Fruit fly (Drosophila melanogaster): ENCODE results near the gene CG7407.

Gene CG7407

DNA sequence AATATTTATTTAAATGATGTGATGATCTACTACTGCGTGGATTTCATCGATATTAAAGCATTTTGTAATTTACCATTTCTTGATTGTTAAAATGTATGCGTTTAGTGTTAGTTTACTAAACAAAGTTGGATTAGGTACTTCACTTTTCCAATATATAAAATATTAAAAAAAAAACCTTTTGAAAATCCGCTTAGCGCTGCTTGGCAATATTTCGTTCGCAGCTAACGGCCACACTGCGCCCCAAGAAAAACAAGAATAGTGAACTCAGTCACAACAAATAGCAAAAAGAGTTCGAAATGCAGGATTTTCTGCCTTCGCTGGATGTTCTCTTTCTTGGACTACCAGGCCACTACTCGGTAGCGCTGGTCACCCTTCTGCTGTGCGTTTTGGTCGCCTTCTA lies at the start of gene CG7407:
CG7407 (plus strand) TSS at position 226 of the 400 bp plus-strand sequence.
- TF ChIP-seq CG17801 (GFP tag; optimal IDR thresholded peaks at IDR 0.05; ENCODE audit: partially characterized antibody): no peak

DNA sequence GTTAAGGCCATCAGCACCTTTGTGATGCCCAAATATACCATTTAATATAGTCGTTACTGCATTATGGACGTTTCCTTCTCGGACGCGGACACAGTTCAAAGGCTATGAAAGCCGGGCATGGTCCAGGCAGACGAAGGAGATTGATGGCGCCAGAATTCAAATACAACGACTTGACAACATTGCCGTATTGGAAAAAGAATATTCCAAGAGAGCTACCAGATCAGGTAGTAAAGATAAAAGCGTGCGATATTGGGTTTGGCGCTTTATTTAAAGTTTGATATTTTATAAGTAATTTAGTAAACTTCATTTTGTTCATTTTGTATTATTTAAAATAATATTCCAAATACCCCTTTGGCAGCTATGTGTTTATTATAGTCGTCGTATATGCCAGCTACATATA lies 49.4 kb upstream of the CG7407 start:
- TF ChIP-seq CG17801 (GFP tag; optimal IDR thresholded peaks at IDR 0.05; ENCODE audit: partially characterized antibody): no peak

dm6 chr3L:21787883-21788282 lies 35.4 kb upstream of the CG7407 start:
- TF ChIP-seq CG17801 (GFP tag; optimal IDR thresholded peaks at IDR 0.05; ENCODE audit: partially characterized antibody): no peak

DNA sequence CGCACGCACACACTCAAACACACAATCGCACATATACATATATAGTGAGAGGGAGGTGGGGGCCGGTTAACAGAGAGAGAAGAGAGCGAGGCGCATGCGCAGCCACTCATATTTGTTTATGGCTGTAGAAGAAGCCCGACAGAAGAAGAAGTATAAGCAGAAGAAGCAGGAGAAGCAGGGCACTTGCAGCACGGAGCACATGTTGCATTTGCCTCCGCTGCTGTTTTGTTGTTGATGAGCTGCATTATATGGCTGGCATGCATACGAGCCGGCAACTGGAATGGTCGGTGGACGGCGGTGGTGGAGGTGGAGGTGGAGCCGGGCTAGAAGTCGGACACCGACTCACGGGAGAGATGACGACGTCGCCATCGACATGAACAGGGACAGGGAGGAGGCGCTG lies 22.8 kb upstream of the CG7407 start:
- no peak for TF ChIP-seq CG17801 (GFP tag; optimal IDR thresholded peaks at IDR 0.05; ENCODE audit: partially characterized antibody)

dm6 chr3L:21808003-21808530 lies 15.2 kb upstream of the CG7407 start:
- no peak for TF ChIP-seq CG17801 (GFP tag; optimal IDR thresholded peaks at IDR 0.05; ENCODE audit: partially characterized antibody)

DNA sequence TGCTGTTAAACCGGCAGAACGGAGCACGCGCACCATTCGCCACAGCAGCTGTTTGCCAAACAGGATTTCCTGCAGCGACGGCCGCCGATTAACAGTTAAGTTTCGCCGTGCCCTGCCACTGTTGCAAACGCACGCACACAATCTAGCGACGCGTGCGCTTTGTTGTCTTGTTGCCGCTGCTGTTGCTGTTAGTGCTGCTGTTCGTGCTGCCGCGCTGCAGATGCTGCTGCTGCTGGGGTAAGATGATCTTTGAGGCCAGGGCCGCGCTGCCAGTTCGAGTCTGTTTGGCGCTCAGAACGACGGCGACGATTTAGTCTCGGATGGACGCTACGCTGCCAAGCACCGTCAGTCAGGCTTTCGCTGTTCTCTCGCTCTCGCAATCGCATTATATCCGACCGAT lies 14.7 kb upstream of the CG7407 start, which contains the start of gene eg:
eg (plus strand) TSS at position 136 of the 400 bp plus-strand sequence.
- TF ChIP-seq CG17801 (GFP tag; optimal IDR thresholded peaks at IDR 0.05; ENCODE audit: partially characterized antibody): no peak

dm6 chr3L:21813598-21813997 lies 9.7 kb upstream of the CG7407 start, which contains the start of gene CG43895:
CG43895 (minus strand) TSS chr3L:21813698.
- TF ChIP-seq CG17801 (GFP tag; optimal IDR thresholded peaks at IDR 0.05; ENCODE audit: partially characterized antibody): no peak

- TF ChIP-seq CG17801 (GFP tag; optimal IDR thresholded peaks at IDR 0.05; ENCODE audit: partially characterized antibody): no peak
These were observed 4.6 kb upstream of the CG7407 start for dm6 chr3L:21818701-21819100.

DNA sequence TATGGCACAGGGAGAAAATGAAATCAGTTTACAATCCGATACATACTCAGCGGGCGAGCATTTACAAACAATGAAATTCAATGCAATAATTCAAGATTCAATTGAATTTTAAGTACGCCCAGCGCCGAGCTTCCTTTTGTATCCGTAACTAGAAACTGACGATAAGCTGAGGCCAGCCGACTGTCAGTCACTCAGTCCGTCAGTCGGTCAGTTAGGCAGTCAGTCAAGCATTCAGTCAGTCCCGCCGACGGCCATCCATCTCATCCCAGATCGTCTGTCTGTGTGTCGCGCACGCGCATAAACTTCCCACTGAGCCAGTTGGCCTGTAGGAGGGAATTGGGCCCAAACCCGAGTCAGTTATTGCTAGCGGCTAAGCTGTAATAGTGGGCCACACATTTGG lies 3.8 kb upstream of the CG7407 start:
- TF ChIP-seq CG17801 (GFP tag; optimal IDR thresholded peaks at IDR 0.05; ENCODE audit: partially characterized antibody): no peak

DNA sequence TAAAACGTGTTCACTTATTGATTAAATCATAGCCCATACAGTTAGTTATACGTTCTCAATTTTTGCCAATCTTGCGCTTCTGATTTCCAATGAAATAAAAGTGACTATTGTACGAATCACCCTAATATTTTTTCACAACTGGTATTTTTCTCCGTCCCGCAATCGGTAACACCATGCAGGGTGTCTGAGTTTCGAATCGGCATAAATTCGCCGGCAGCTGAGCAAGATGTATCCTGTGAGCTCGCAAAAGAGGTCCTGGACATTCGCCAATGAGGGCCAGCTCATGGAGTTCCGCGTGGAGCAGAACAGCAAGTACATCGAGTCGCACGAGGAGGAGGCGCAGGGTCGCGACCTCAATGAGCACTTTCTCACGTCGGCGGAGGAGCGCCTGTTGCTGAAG lies 1.5 kb upstream of the CG7407 start, which contains the start of gene CycH:
CycH (plus strand) TSS at position 218 of the 400 bp plus-strand sequence.
- peak; percentile 51 for TF ChIP-seq CG17801 (GFP tag; optimal IDR thresholded peaks at IDR 0.05; ENCODE audit: partially characterized antibody)

DNA sequence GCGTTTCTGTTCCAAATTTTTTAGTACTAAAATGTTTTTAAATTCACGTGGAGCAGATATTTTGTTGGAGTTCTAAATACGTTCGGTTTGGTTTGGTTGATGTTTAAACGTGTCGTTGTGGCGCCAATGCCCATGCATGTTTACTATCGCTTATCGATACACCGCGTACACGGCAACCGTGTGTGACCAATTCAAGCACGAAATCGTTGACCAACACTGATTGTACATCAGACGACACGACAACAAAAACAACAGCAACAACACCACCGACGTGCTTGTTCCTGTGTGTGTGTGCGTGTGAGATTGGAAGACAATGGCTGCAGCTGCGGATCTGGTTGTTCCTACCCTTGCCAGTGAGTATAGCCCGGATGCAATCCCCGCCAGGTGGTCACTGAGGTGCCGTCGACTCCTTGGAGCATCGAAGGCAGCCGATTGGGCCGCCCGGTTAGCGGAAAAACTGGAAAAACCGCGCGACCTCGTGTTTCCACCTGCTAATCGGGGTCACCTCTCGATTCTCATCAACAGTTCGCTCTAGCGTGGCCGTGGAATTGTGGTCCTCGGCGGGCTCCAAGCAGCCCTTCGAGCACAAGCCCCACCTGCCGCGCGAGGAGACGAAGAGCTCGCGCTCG lies 1.6 kb downstream of the CG7407 start, which contains the start of gene eIF2A:
eIF2A (plus strand) TSS at position 16 of the 629 bp plus-strand sequence.
- peak; percentile 54 for TF ChIP-seq CG17801 (GFP tag; optimal IDR thresholded peaks at IDR 0.05; ENCODE audit: partially characterized antibody)

- TF ChIP-seq CG17801 (GFP tag; optimal IDR thresholded peaks at IDR 0.05; ENCODE audit: partially characterized antibody): no peak
These were observed 3.9 kb downstream of the CG7407 start for dm6 chr3L:21827130-21827529.

- no peak for TF ChIP-seq CG17801 (GFP tag; optimal IDR thresholded peaks at IDR 0.05; ENCODE audit: partially characterized antibody)
These were observed 4.9 kb downstream of the CG7407 start, which contains the start of gene CG32448 for dm6 chr3L:21828177-21828589. CG32448 (minus strand) TSS chr3L:21828480.

DNA sequence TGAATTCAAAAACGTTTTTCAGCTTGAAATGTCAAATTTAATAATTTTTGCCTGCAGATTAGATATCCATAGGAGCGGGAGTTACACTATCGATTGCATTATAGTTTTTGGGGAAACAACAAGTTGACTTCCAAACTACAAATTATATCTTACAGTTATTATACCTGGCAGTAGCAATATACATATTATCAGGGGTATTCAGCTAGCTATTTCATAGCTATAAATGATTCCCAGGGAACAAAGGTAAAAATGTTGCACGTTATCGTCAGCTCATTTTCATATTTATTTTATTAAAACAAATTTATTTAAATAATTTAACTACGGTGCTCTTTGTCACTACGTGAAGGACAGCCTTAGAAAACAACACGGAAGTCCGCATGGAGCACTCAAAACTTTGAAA lies 6.9 kb downstream of the CG7407 start:
- no peak for TF ChIP-seq CG17801 (GFP tag; optimal IDR thresholded peaks at IDR 0.05; ENCODE audit: partially characterized antibody)

- peak; percentile 61 for TF ChIP-seq CG17801 (GFP tag; optimal IDR thresholded peaks at IDR 0.05; ENCODE audit: partially characterized antibody)
These were observed 9.2 kb downstream of the CG7407 start, which contains the start of the genes CG7148 and Nopp140 for dm6 chr3L:21832203-21833160. CG7148 (minus strand) TSS chr3L:21832253. Nopp140 (plus strand) TSS chr3L:21832774.

All from ovary, adult (tissue).